Worm (Caenorhabditis elegans) whole organism, L4 larva: ENCODE data around the gene F58A4.6.
A peak's percentile ranks its signal among the peaks of the same experiment; 100 is the strongest.

Source experiments
- D1046.2 ChIP-seq: fragments of 200-800 bp; sonication (Bioruptor generic); IDR thresholded peaks from 2 replicates; pipeline ENCODE4 v1.3.6; 2022; ENCODE audit warnings: missing genetic modification characterization, missing compliant biosample characterization
- Y105C5A.15 ChIP-seq: fragments of 200-800 bp; sonication (Bioruptor generic); IDR thresholded peaks from 2 replicates; pipeline ENCODE4 v1.3.6; 2022; ENCODE audit warnings: missing genetic modification characterization, missing compliant biosample characterization
- Y5F2A.4 ChIP-seq: fragments of 200-800 bp; sonication (Bioruptor generic); optimal IDR thresholded peaks from 2 replicates; lab custom pipeline; 2018; ENCODE audit warnings: mild to moderate bottlenecking, missing genetic modification characterization, missing compliant biosample characterization
- ama-1 ChIP-seq: fragments of 150-350 bp; optimal IDR thresholded peaks from 2 replicates; lab custom pipeline; 2014; ENCODE audit warnings: inconsistent platforms, mixed read lengths
- ceh-28 ChIP-seq: fragments of 150-350 bp; optimal IDR thresholded peaks from 2 replicates; lab custom pipeline; 2014; ENCODE audit warnings: missing biosample characterization, missing genetic modification reagents, missing genetic modification characterization
- ceh-62 ChIP-seq: sonication (generic microtip); optimal IDR thresholded peaks from 2 replicates; lab custom pipeline; 2017; ENCODE audit warnings: missing biosample characterization, missing genetic modification characterization
- ctbp-1 ChIP-seq: fragments of 200-800 bp; sonication (Bioruptor generic); IDR thresholded peaks from 2 replicates; pipeline ENCODE4 v1.3.6; 2022; ENCODE audit warnings: missing genetic modification reagents, missing genetic modification characterization, missing compliant biosample characterization
- daf-16 ChIP-seq, 3 experiments: sonication (generic microtip); optimal IDR thresholded peaks; 2 replicates each; lab custom pipeline; 2016 to 2017; ENCODE audit warnings: missing genetic modification characterization in 3 of 3, missing genetic modification reagents in 3 of 3, mild to moderate bottlenecking in 2 of 3, missing compliant biosample characterization in 2 of 3, missing biosample characterization in 1 of 3, moderate library complexity in 1 of 3
- dmd-8 ChIP-seq: fragments of 200-800 bp; sonication (Bioruptor generic); IDR thresholded peaks from 2 replicates; pipeline ENCODE4 v1.3.6; 2022; ENCODE audit warnings: missing genetic modification characterization, missing compliant biosample characterization
- duxl-1 ChIP-seq: sonication (generic microtip); optimal IDR thresholded peaks from 2 replicates; lab custom pipeline; 2016; ENCODE audit warnings: mild to moderate bottlenecking, missing genetic modification characterization, moderate library complexity, missing compliant biosample characterization; ENCODE audit not compliant: poor library complexity
- fkh-10 ChIP-seq: fragments of 150-350 bp; optimal IDR thresholded peaks from 2 replicates; lab custom pipeline; 2014; ENCODE audit warnings: missing biosample characterization, missing genetic modification reagents, missing genetic modification characterization
- gei-8 ChIP-seq: fragments of 200-800 bp; sonication (Bioruptor generic); optimal IDR thresholded peaks from 2 replicates; lab custom pipeline; 2018; ENCODE audit warnings: mild to moderate bottlenecking, missing genetic modification characterization, missing compliant biosample characterization
- hif-1 ChIP-seq, 2 experiments: sonication (generic microtip); optimal IDR thresholded peaks; 2 replicates each; lab custom pipeline; 2016 to 2017; ENCODE audit warnings: missing compliant biosample characterization in 2 of 2, missing genetic modification characterization in 2 of 2, missing genetic modification reagents in 2 of 2, missing genotype in 2 of 2, mild to moderate bottlenecking in 1 of 2
- hmg-1.1 ChIP-seq: fragments of 200-800 bp; sonication (Bioruptor generic); IDR thresholded peaks from 2 replicates; pipeline ENCODE4 v1.3.6; 2022; ENCODE audit warnings: missing genetic modification reagents, missing genetic modification characterization, missing compliant biosample characterization
- jun-1 ChIP-seq: fragments of 150-350 bp; optimal IDR thresholded peaks from 2 replicates; lab custom pipeline; 2014; ENCODE audit warnings: missing biosample characterization, missing genetic modification reagents, missing genetic modification characterization
- lim-7 ChIP-seq: fragments of 200-800 bp; sonication (Bioruptor generic); IDR thresholded peaks from 2 replicates; pipeline ENCODE4 v1.3.6; 2022; ENCODE audit warnings: missing genetic modification characterization, missing compliant biosample characterization
- lin-15B ChIP-seq: fragments of 150-350 bp; sonication (generic microtip); optimal IDR thresholded peaks from 3 replicates; lab custom pipeline; 2014; ENCODE audit warnings: missing biosample characterization, missing genetic modification characterization
- lin-29 ChIP-seq: fragments of 200-800 bp; sonication (Bioruptor generic); IDR thresholded peaks from 2 replicates; pipeline ENCODE4 v1.3.6; 2022; ENCODE audit warnings: missing genetic modification reagents, missing genetic modification characterization, missing compliant biosample characterization
- mdt-29 ChIP-seq: fragments of 200-800 bp; sonication (Bioruptor generic); IDR thresholded peaks from 2 replicates; pipeline ENCODE4 v1.3.6; 2022; ENCODE audit warnings: missing genetic modification reagents, missing genetic modification characterization, missing compliant biosample characterization
- mep-1 ChIP-seq: fragments of 150-350 bp; sonication (generic microtip); optimal IDR thresholded peaks from 3 replicates; lab custom pipeline; 2014; ENCODE audit warnings: missing biosample characterization, missing genetic modification characterization
- nhr-10 ChIP-seq: fragments of 150-350 bp; optimal IDR thresholded peaks from 2 replicates; lab custom pipeline; 2014; ENCODE audit warnings: missing biosample characterization, missing genetic modification characterization
- nhr-11 ChIP-seq: fragments of 150-350 bp; optimal IDR thresholded peaks from 2 replicates; lab custom pipeline; 2014; ENCODE audit warnings: missing biosample characterization, missing genetic modification characterization
- nhr-41 ChIP-seq: fragments of 200-800 bp; sonication (Bioruptor generic); IDR thresholded peaks from 2 replicates; pipeline ENCODE4 v1.3.6; 2022; ENCODE audit warnings: missing genetic modification reagents, missing genetic modification characterization, missing compliant biosample characterization
- nhr-48 ChIP-seq: sonication (generic microtip); optimal IDR thresholded peaks from 2 replicates; lab custom pipeline; 2016; ENCODE audit warnings: mild to moderate bottlenecking, missing genetic modification characterization, missing compliant biosample characterization
- nhr-6 ChIP-seq: fragments of 150-350 bp; optimal IDR thresholded peaks from 2 replicates; lab custom pipeline; 2014; ENCODE audit warnings: missing biosample characterization, missing genetic modification characterization
- php-3 ChIP-seq: fragments of 200-800 bp; sonication (Bioruptor generic); IDR thresholded peaks from 2 replicates; pipeline ENCODE4 v1.3.6; 2022; ENCODE audit warnings: missing genetic modification reagents, missing genetic modification characterization, missing compliant biosample characterization
- pqm-1 ChIP-seq: sonication (generic microtip); optimal IDR thresholded peaks from 2 replicates; lab custom pipeline; 2017; ENCODE audit warnings: missing biosample characterization, missing genetic modification characterization
- tag-97 ChIP-seq: fragments of 200-800 bp; sonication (Bioruptor generic); IDR thresholded peaks from 2 replicates; pipeline ENCODE4 v1.3.6; 2022; ENCODE audit warnings: missing genetic modification characterization, missing compliant biosample characterization
- unc-39 ChIP-seq: sonication (generic microtip); optimal IDR thresholded peaks from 2 replicates; lab custom pipeline; 2017; ENCODE audit warnings: missing biosample characterization, missing genetic modification characterization
- unc-62 ChIP-seq, 3 experiments: fragments of 150-350 bp in 1 of 3; sonication (generic microtip); optimal IDR thresholded peaks in 2 of 3; peaks in 1 of 3; 1 replicate in 1 of 3; 2 replicates in 2 of 3; lab custom pipeline; 2014 to 2017; ENCODE audit warnings: missing biosample characterization in 3 of 3, missing genetic modification characterization in 3 of 3, missing genetic modification reagents in 3 of 3, missing genotype in 1 of 3
- vab-7 ChIP-seq: fragments of 200-800 bp; sonication (Bioruptor generic); IDR thresholded peaks from 2 replicates; pipeline ENCODE4 v1.3.6; 2022; ENCODE audit warnings: missing genetic modification reagents, missing genetic modification characterization, missing compliant biosample characterization
- zfp-3 ChIP-seq: fragments of 200-800 bp; sonication (Bioruptor generic); conservative IDR thresholded peaks from 2 replicates; pipeline ENCODE4 v1.3.6; 2022; ENCODE audit warnings: missing genetic modification reagents, missing genetic modification characterization, missing compliant biosample characterization
- zip-11 ChIP-seq: fragments of 200-800 bp; sonication (Bioruptor generic); IDR thresholded peaks from 2 replicates; pipeline ENCODE4 v1.3.6; 2022; ENCODE audit warnings: missing genetic modification characterization, missing compliant biosample characterization
- ztf-11 ChIP-seq: fragments of 150-350 bp; optimal IDR thresholded peaks from 2 replicates; lab custom pipeline; 2014; ENCODE audit warnings: missing biosample characterization, missing genetic modification characterization

F58A4.6 gene

ce11 chrIII:9595563-9595962 lies 18.7 kb upstream of the F58A4.6 start, which contains the start of gene rom-2:
rom-2 (minus strand) TSS chrIII:9595663.
- TF ChIP-seq pqm-1 (no peak), hmg-1.1 (GFP tag; lab: Robert Waterston, UW) (no peak), hif-1 (tag; optimal IDR thresholded peaks at IDR 0.05; lab: Kevin White, UChicago) (no peak), php-3 (no peak), dmd-8 (no peak), vab-7 (GFP tag; lab: Robert Waterston, UW) (no peak), nhr-41 (GFP tag; lab: Robert Waterston, UW) (no peak), ama-1 (no peak), unc-39 (tag; lab: Kevin White, UChicago) (no peak), mep-1 (tag; lab: Kevin White, UChicago) (no peak), ztf-11 (no peak), gei-8 (GFP tag; lab: Kevin White, UChicago) (no peak), mdt-29 (no peak), nhr-10 (no peak), daf-16 (GFP tag; optimal IDR thresholded peaks at IDR 0.05; lab: Kevin White, UChicago) (no peak), daf-16 (tag; optimal IDR thresholded peaks at IDR 0.05; lab: Kevin White, UChicago) (no peak), ctbp-1 (GFP tag; lab: Robert Waterston, UW) (no peak), zip-11 (GFP tag; lab: Robert Waterston, UW) (no peak)

DNA sequence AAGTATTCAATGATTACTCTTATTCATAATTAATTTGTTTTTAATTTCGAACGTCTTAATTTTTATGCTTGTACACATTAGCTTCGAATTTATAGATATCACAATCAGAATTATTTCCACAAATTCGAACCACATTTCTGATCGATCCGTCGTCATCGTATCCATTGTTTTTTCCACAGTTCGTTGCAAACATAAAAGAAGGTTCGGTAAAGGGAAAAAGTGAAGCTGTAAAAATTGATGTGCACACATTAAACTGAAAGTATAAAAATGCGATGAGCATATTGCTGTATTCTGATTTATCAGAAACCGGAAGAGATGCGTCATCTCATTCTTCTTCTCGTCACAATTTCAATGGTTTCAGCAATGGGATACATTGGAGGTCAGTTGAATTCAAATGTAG lies 17.2 kb upstream of the F58A4.6 start, which contains the start of gene C48B4.12:
C48B4.12 (plus strand) TSS at position 301 of the 400 bp plus-strand sequence.
- no peak for TF ChIP-seq nhr-48 (tag; lab: Kevin White, UChicago)

ce11 chrIII:9598168-9598567 lies 16.1 kb upstream of the F58A4.6 start, which contains the start of gene F58A4.1:
F58A4.1 (plus strand) TSS chrIII:9598468.
- TF ChIP-seq tag-97 (GFP tag; lab: Robert Waterston, UW) (no peak), ceh-62 (no peak), nhr-6 (tag; lab: Kevin White, UChicago) (no peak), Y5F2A.4 (no peak)

ce11 chrIII:9600645-9601044 lies 13.6 kb upstream of the F58A4.6 start, which contains the start of gene F58A4.2:
F58A4.2 (minus strand) TSS chrIII:9600745.
- no peak for TF ChIP-seq duxl-1
- no peak for TF ChIP-seq ceh-28 (tag; lab: Kevin White, UChicago)
- TF ChIP-seq zfp-3: no peak
- TF ChIP-seq nhr-6 (tag; lab: Kevin White, UChicago): no peak
- TF ChIP-seq jun-1 (tag; lab: Kevin White, UChicago): no peak
- TF ChIP-seq pqm-1: no peak
- no peak for TF ChIP-seq lin-15B (tag; lab: Kevin White, UChicago)
- no peak for TF ChIP-seq Y105C5A.15
- TF ChIP-seq, all 104 proteins: peak for 0

DNA sequence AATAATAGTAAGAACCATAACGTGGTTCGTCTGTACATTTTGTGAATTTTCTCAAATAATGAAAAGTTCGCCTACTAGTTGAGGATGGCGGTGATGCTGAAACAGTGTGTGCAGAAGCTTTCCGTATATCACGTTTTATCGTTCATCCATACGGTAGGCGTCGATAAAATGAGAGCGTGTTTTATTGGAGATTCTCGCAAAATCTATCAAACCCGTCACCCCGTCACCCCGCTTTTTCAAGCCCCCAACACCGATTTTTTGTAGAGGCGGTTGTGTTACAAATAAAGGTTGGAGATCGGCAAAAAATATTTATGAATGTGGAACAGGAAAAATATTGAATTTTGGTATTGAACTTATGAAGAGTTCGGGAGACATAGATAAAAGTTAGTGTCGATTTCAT lies 5.6 kb upstream of the F58A4.6 start, which contains the start of gene clec-161:
clec-161 (minus strand) TSS at position 101 of the 400 bp plus-strand sequence.
- TF ChIP-seq nhr-11 (tag; lab: Kevin White, UChicago): no peak
- TF ChIP-seq unc-62 (GFP tag; optimal IDR thresholded peaks at IDR 0.05 in 1 of 2; lab: Kevin White, UChicago): peak in 1 of 2 experiments; percentile 43
- TF ChIP-seq unc-62 (tag; optimal IDR thresholded peaks at IDR 0.05; lab: Kevin White, UChicago): no peak
- no peak for TF ChIP-seq lim-7
- no peak for TF ChIP-seq tag-97 (GFP tag; lab: Robert Waterston, UW)
- no peak for TF ChIP-seq D1046.2
- no peak for TF ChIP-seq lin-29 (GFP tag; lab: Robert Waterston, UW)
- TF ChIP-seq fkh-10 (GFP tag; lab: Kevin White, UChicago): no peak
